Fruit fly (Drosophila melanogaster) whole organism, embryonic: ENCODE measurements around the gene SkpD.

Experiments used
- Atf6 ChIP-seq: fragments of 200-800 bp; sonication (Bioruptor generic); IDR thresholded peaks from 2 replicates; pipeline ENCODE4 v1.3.6; 2022; ENCODE audit warnings: missing biosample characterization, missing genetic modification characterization
- CG10267 ChIP-seq: fragments of 200-800 bp; sonication (Bioruptor generic); optimal IDR thresholded peaks from 2 replicates; lab custom pipeline; 2018; ENCODE audit warnings: missing biosample characterization, mild to moderate bottlenecking, missing genetic modification characterization, moderate library complexity
- CG11247 ChIP-seq: fragments of 200-800 bp; sonication (Bioruptor generic); IDR thresholded peaks from 2 replicates; pipeline ENCODE4 v1.3.6; 2022; ENCODE audit warnings: missing biosample characterization, missing genetic modification characterization
- CG12071 ChIP-seq: fragments of 200-800 bp; sonication (Bioruptor generic); optimal IDR thresholded peaks from 3 replicates; lab custom pipeline; 2018; ENCODE audit warnings: missing biosample characterization, mild to moderate bottlenecking, missing genetic modification characterization
- CG15011 ChIP-seq: fragments of 200-800 bp; sonication (Bioruptor generic); optimal IDR thresholded peaks from 3 replicates; lab custom pipeline; 2018; ENCODE audit warnings: missing biosample characterization, mild to moderate bottlenecking, missing genetic modification characterization
- CG15269 ChIP-seq: fragments of 200-800 bp; sonication (Bioruptor generic); optimal IDR thresholded peaks from 2 replicates; lab custom pipeline; 2018; ENCODE audit warnings: missing biosample characterization, mild to moderate bottlenecking, missing genetic modification characterization, moderate library complexity
- CG15514 ChIP-seq: fragments of 200-800 bp; sonication (Bioruptor generic); optimal IDR thresholded peaks from 3 replicates; lab custom pipeline; 2017; ENCODE audit warnings: missing biosample characterization, missing genetic modification characterization, mild to moderate bottlenecking, moderate library complexity, missing genetic modification reagents
- CG17612 ChIP-seq: fragments of 200-800 bp; sonication (Bioruptor generic); IDR thresholded peaks from 2 replicates; pipeline ENCODE4 v1.3.6; 2022; ENCODE audit warnings: missing biosample characterization, missing genetic modification characterization
- CG1832 ChIP-seq: fragments of 200-800 bp; sonication (Bioruptor generic); optimal IDR thresholded peaks from 2 replicates; lab custom pipeline; 2017; ENCODE audit warnings: missing biosample characterization, mild to moderate bottlenecking, missing genetic modification characterization, inconsistent platforms
- CG18476 ChIP-seq: fragments of 200-800 bp; sonication (Bioruptor generic); optimal IDR thresholded peaks from 2 replicates; lab custom pipeline; 2016; ENCODE audit warnings: missing biosample characterization, mild to moderate bottlenecking, missing genetic modification characterization
- CG43689 ChIP-seq: fragments of 200-800 bp; sonication (Bioruptor generic); IDR thresholded peaks from 2 replicates; pipeline ENCODE4 v1.3.6; 2022; ENCODE audit warnings: missing biosample characterization, missing genetic modification characterization
- CG4424 ChIP-seq: fragments of 200-800 bp; sonication (Bioruptor generic); optimal IDR thresholded peaks from 3 replicates; lab custom pipeline; 2016; ENCODE audit warnings: missing biosample characterization, missing genetic modification characterization
- CG4854 ChIP-seq: fragments of 200-800 bp; sonication (Bioruptor generic); optimal IDR thresholded peaks from 2 replicates; lab custom pipeline; 2016; ENCODE audit warnings: missing biosample characterization, missing genetic modification characterization, inconsistent platforms
- CG5953 ChIP-seq: fragments of 200-800 bp; sonication (Bioruptor generic); IDR thresholded peaks from 2 replicates; pipeline ENCODE4 v1.3.6; 2022; ENCODE audit warnings: missing biosample characterization, missing genetic modification characterization
- CG6272 ChIP-seq: fragments of 200-800 bp; sonication (Bioruptor generic); IDR thresholded peaks from 2 replicates; pipeline ENCODE4 v1.3.6; 2022; ENCODE audit warnings: missing biosample characterization, missing genetic modification characterization
- CG6683 ChIP-seq: fragments of 200-800 bp; sonication (Bioruptor generic); optimal IDR thresholded peaks from 2 replicates; lab custom pipeline; 2017; ENCODE audit warnings: missing biosample characterization, mild to moderate bottlenecking, missing genetic modification characterization, missing genetic modification reagents
- CG6813 ChIP-seq: fragments of 200-800 bp; sonication (Bioruptor generic); optimal IDR thresholded peaks from 2 replicates; lab custom pipeline; 2017; ENCODE audit warnings: missing biosample characterization, missing genetic modification characterization, mild to moderate bottlenecking, moderate library complexity, missing genetic modification reagents
- CG7839 ChIP-seq: fragments of 200-800 bp; sonication (Bioruptor generic); optimal IDR thresholded peaks from 3 replicates; lab custom pipeline; 2018; ENCODE audit warnings: missing biosample characterization, mild to moderate bottlenecking, missing genetic modification characterization, moderate library complexity
- CG8290 ChIP-seq, 3 experiments: fragments of 200-800 bp; sonication (Bioruptor generic); optimal IDR thresholded peaks; 2 replicates each; lab custom pipeline; 2016 to 2019; ENCODE audit warnings: missing biosample characterization in 3 of 3, missing genetic modification characterization in 3 of 3, mild to moderate bottlenecking in 2 of 3, moderate library complexity in 1 of 3
- CG8924 ChIP-seq: fragments of 200-800 bp; optimal IDR thresholded peaks from 3 replicates; lab custom pipeline; 2019; ENCODE audit warnings: missing biosample characterization, mild to moderate bottlenecking, missing genetic modification characterization, moderate library complexity
- CG9876 ChIP-seq: fragments of 200-800 bp; sonication (Bioruptor generic); optimal IDR thresholded peaks from 2 replicates; lab custom pipeline; 2016; ENCODE audit warnings: missing biosample characterization, missing genetic modification characterization
- CHES-1-like ChIP-seq: fragments of 200-800 bp; sonication (Bioruptor generic); optimal IDR thresholded peaks from 2 replicates; lab custom pipeline; 2016; ENCODE audit warnings: missing biosample characterization, missing genetic modification characterization
- Camta ChIP-seq: fragments of 200-800 bp; sonication (Bioruptor generic); optimal IDR thresholded peaks from 2 replicates; lab custom pipeline; 2016; ENCODE audit warnings: missing biosample characterization, missing genetic modification characterization
- Eip74EF ChIP-seq, 2 experiments: fragments of 200-800 bp in 1 of 2; fragments of >200 bp in 1 of 2; sonication (Bioruptor generic) in 1 of 2; optimal IDR thresholded peaks; 2 replicates each; lab custom pipeline; 2017 to 2019; ENCODE audit warnings: missing biosample characterization in 2 of 2, missing genetic modification characterization in 2 of 2, mild to moderate bottlenecking in 1 of 2, moderate library complexity in 1 of 2
- Hsf ChIP-seq: fragments of 200-800 bp; sonication (Bioruptor generic); optimal IDR thresholded peaks from 3 replicates; lab custom pipeline; 2016; ENCODE audit warnings: missing biosample characterization, missing genetic modification characterization
- MESR4 ChIP-seq: fragments of 200-800 bp; sonication (Bioruptor generic); optimal IDR thresholded peaks from 2 replicates; lab custom pipeline; 2018; ENCODE audit warnings: missing biosample characterization, mild to moderate bottlenecking, missing genetic modification characterization, moderate library complexity
- NfI ChIP-seq: fragments of 200-800 bp; sonication (Bioruptor generic); optimal IDR thresholded peaks from 3 replicates; lab custom pipeline; 2018; ENCODE audit warnings: missing biosample characterization, mild to moderate bottlenecking, missing genetic modification characterization, moderate library complexity
- Side ChIP-seq: fragments of 200-800 bp; sonication (Bioruptor generic); optimal IDR thresholded peaks from 2 replicates; lab custom pipeline; 2016; ENCODE audit warnings: missing biosample characterization, missing genetic modification characterization
- Sry-β ChIP-seq: fragments of 200-800 bp; sonication (Bioruptor generic); optimal IDR thresholded peaks from 2 replicates; lab custom pipeline; 2018; ENCODE audit warnings: missing biosample characterization, mild to moderate bottlenecking, missing genetic modification characterization, moderate library complexity
- Sry-δ ChIP-seq: fragments of 200-800 bp; sonication (Bioruptor generic); optimal IDR thresholded peaks from 2 replicates; lab custom pipeline; 2016; ENCODE audit warnings: missing biosample characterization, missing genetic modification characterization
- cas ChIP-seq: fragments of 200-800 bp; sonication (Bioruptor generic); IDR thresholded peaks from 2 replicates; pipeline ENCODE4 v1.3.6; 2022; ENCODE audit warnings: missing biosample characterization, missing genetic modification characterization
- ci ChIP-seq: fragments of 200-800 bp; sonication (Bioruptor generic); IDR thresholded peaks from 3 replicates; pipeline ENCODE4 v1.3.6; 2022; ENCODE audit warnings: missing biosample characterization, missing genetic modification characterization
- danr ChIP-seq: fragments of 200-800 bp; sonication (Bioruptor generic); IDR thresholded peaks from 2 replicates; pipeline ENCODE4 v1.3.6; 2022; ENCODE audit warnings: missing biosample characterization, missing genetic modification characterization
- disco-r ChIP-seq: fragments of 200-800 bp; sonication (Bioruptor generic); optimal IDR thresholded peaks from 2 replicates; lab custom pipeline; 2016; ENCODE audit warnings: missing biosample characterization, missing genetic modification characterization
- dmrt99B ChIP-seq: fragments of 200-800 bp; sonication (Bioruptor generic); optimal IDR thresholded peaks from 2 replicates; lab custom pipeline; 2018; ENCODE audit warnings: missing biosample characterization, mild to moderate bottlenecking, missing genetic modification characterization, moderate library complexity
- dpn ChIP-seq, 2 experiments: fragments of 200-800 bp; sonication (Bioruptor generic); optimal IDR thresholded peaks; 3 replicates each; lab custom pipeline; 2016; ENCODE audit warnings: missing biosample characterization in 2 of 2, missing genetic modification characterization in 2 of 2
- ems ChIP-seq: fragments of 200-800 bp; sonication (Bioruptor generic); optimal IDR thresholded peaks from 3 replicates; lab custom pipeline; 2016; ENCODE audit warnings: missing biosample characterization, missing genetic modification characterization
- fd102C ChIP-seq: fragments of 200-800 bp; sonication (Bioruptor generic); optimal IDR thresholded peaks from 2 replicates; lab custom pipeline; 2018; ENCODE audit warnings: missing biosample characterization, mild to moderate bottlenecking, missing genetic modification characterization, moderate library complexity
- gcm ChIP-seq: fragments of 200-800 bp; sonication (Bioruptor generic); optimal IDR thresholded peaks from 2 replicates; lab custom pipeline; 2019; ENCODE audit warnings: missing biosample characterization, mild to moderate bottlenecking, missing genetic modification characterization, moderate library complexity
- grau ChIP-seq: fragments of 200-800 bp; optimal IDR thresholded peaks from 3 replicates; lab custom pipeline; 2019; ENCODE audit warnings: missing biosample characterization, mild to moderate bottlenecking, missing genetic modification characterization, moderate library complexity
- insv ChIP-seq, 2 experiments: fragments of 200-800 bp; sonication (Bioruptor generic); optimal IDR thresholded peaks; 3 replicates each; lab custom pipeline; 2016 to 2018; ENCODE audit warnings: missing biosample characterization in 2 of 2, missing genetic modification characterization in 2 of 2
- jumu ChIP-seq: fragments of 200-800 bp; sonication (Bioruptor generic); optimal IDR thresholded peaks from 3 replicates; lab custom pipeline; 2016; ENCODE audit warnings: missing biosample characterization, missing genetic modification characterization
- nerfin-1 ChIP-seq: fragments of 200-800 bp; sonication (Bioruptor generic); optimal IDR thresholded peaks from 3 replicates; lab custom pipeline; 2019; ENCODE audit warnings: missing biosample characterization, mild to moderate bottlenecking, missing genetic modification characterization, moderate library complexity
- peb ChIP-seq: fragments of 200-800 bp; sonication (Bioruptor generic); IDR thresholded peaks from 2 replicates; pipeline ENCODE4 v1.3.6; 2022; ENCODE audit warnings: missing biosample characterization, missing genetic modification characterization
- pita ChIP-seq: fragments of 200-800 bp; sonication (Bioruptor generic); optimal IDR thresholded peaks from 2 replicates; lab custom pipeline; 2017; ENCODE audit warnings: missing biosample characterization, mild to moderate bottlenecking, missing genetic modification characterization
- psq ChIP-seq: fragments of 200-800 bp; sonication (Bioruptor generic); optimal IDR thresholded peaks from 2 replicates; lab custom pipeline; 2017; ENCODE audit warnings: missing biosample characterization, missing genetic modification characterization
- sob ChIP-seq: fragments of 200-800 bp; sonication (Bioruptor generic); IDR thresholded peaks from 2 replicates; pipeline ENCODE4 v1.3.6; 2022; ENCODE audit warnings: missing biosample characterization, missing genetic modification characterization
- tgo ChIP-seq: fragments of 200-800 bp; sonication (Bioruptor generic); IDR thresholded peaks from 3 replicates; pipeline ENCODE4 v1.3.6; 2022; ENCODE audit warnings: missing biosample characterization, missing genetic modification characterization
- z ChIP-seq: fragments of 200-800 bp; sonication (Bioruptor generic); IDR thresholded peaks from 3 replicates; pipeline ENCODE4 v1.3.6; 2022; ENCODE audit warnings: missing biosample characterization, missing genetic modification characterization

SkpD gene

dm6 chrX:19769821-19770519 is 42.6 kb upstream of the SkpD start (continued):
- TF ChIP-seq CG15011 (GFP tag; lab: Kevin White, UChicago) (peak; percentile 6), CG7839 (tag; lab: Kevin White, UChicago) (peak; percentile 51), Sry-β (GFP tag; lab: Kevin White, UChicago) (no peak), Sry-δ (GFP tag; lab: Kevin White, UChicago) (no peak), CG8290 (GFP tag; optimal IDR thresholded peaks at IDR 0.05; lab: Kevin White, UChicago) (no peak), CG8290 (tag; optimal IDR thresholded peaks at IDR 0.05; lab: Kevin White, UChicago) (no peak), cas (GFP tag; lab: Robert Waterston, UW) (no peak), CG12071 (no peak), CG5953 (GFP tag; lab: Robert Waterston, UW) (no peak), CG17612 (GFP tag; lab: Robert Waterston, UW) (no peak), psq (GFP tag; lab: Kevin White, UChicago) (peak; percentile 43), dmrt99B (tag; lab: Kevin White, UChicago) (peak; percentile 34), tgo (GFP tag; lab: Robert Waterston, UW) (no peak), CG10267 (tag; lab: Kevin White, UChicago) (peak; percentile 64), CG8924 (tag; lab: Kevin White, UChicago) (peak; percentile 29), CG4854 (no peak), sob (no peak), CG6813 (GFP tag; lab: Kevin White, UChicago) (peak; percentile 40), fd102C (GFP tag; lab: Kevin White, UChicago) (peak; percentile 8), nerfin-1 (tag; lab: Kevin White, UChicago) (no peak), Eip74EF (GFP tag; optimal IDR thresholded peaks at IDR 0.05; lab: Kevin White, UChicago) (no peak), Hsf (GFP tag; lab: Kevin White, UChicago) (peak; percentile 42), grau (tag; lab: Kevin White, UChicago) (peak; percentile 37), danr (no peak), CG18476 (peak; percentile 38), ci (GFP tag; lab: Robert Waterston, UW) (peak; percentile 67; the same call in 2 of the 3 replicates), jumu (GFP tag; lab: Kevin White, UChicago) (no peak), insv (GFP tag; optimal IDR thresholded peaks at IDR 0.05; lab: Kevin White, UChicago) (no peak), NfI (no peak), dpn (GFP tag; optimal IDR thresholded peaks at IDR 0.05; lab: Kevin White, UChicago) (peak; percentile 5 to 42), disco-r (GFP tag; lab: Kevin White, UChicago) (no peak), pita (GFP tag; lab: Kevin White, UChicago) (no peak), Side (GFP tag; lab: Kevin White, UChicago) (peak; percentile 60), CHES-1-like (GFP tag; lab: Kevin White, UChicago) (no peak), CG15269 (tag; lab: Kevin White, UChicago) (peak; percentile 3), gcm (GFP tag; lab: Kevin White, UChicago) (peak; percentile 31), Camta (peak; percentile 43), peb (GFP tag; lab: Robert Waterston, UW) (no peak), CG1832 (GFP tag; lab: Kevin White, UChicago) (peak; percentile 29), CG11247 (GFP tag; lab: Robert Waterston, UW) (no peak), CG4424 (peak; percentile 65), ems (GFP tag; lab: Kevin White, UChicago) (peak; percentile 14), MESR4 (no peak), CG15514 (GFP tag; lab: Kevin White, UChicago) (no peak), CG9876 (GFP tag; lab: Kevin White, UChicago) (no peak), CG6683 (no peak), Atf6 (GFP tag; lab: Robert Waterston, UW) (no peak), z (GFP tag; lab: Robert Waterston, UW) (no peak), CG6272 (GFP tag; lab: Robert Waterston, UW) (no peak), CG43689 (GFP tag; lab: Robert Waterston, UW) (no peak)
